Worm (Caenorhabditis elegans) whole organism, mixed stage, embryonic: Measurements from ENCODE around the gene C34C12.9.

Experiments used
- M03D4.4 ChIP-seq: sonication (generic microtip); optimal IDR thresholded peaks from 2 replicates; lab custom pipeline; 2017; ENCODE audit warnings: mild to moderate bottlenecking, missing genetic modification characterization, missing compliant biosample characterization
- drap-1 ChIP-seq: fragments of 200-800 bp; sonication (Bioruptor generic); optimal IDR thresholded peaks from 3 replicates; lab custom pipeline; 2018; ENCODE audit warnings: mild to moderate bottlenecking, missing genetic modification characterization, missing compliant biosample characterization
- flh-1 ChIP-seq: fragments of 200-800 bp; sonication (Bioruptor generic); optimal IDR thresholded peaks from 2 replicates; lab custom pipeline; 2018; ENCODE audit warnings: mild to moderate bottlenecking, missing genetic modification characterization, moderate library complexity, missing compliant biosample characterization
- lsy-2 ChIP-seq: fragments of 150-350 bp; optimal IDR thresholded peaks from 2 replicates; lab custom pipeline; 2014; ENCODE audit warnings: missing biosample characterization, missing genetic modification characterization
- mep-1 ChIP-seq: fragments of 150-350 bp; optimal IDR thresholded peaks from 2 replicates; lab custom pipeline; 2017; ENCODE audit warnings: missing biosample characterization, missing genetic modification reagents, missing genetic modification characterization, inconsistent platforms
- nhr-12 ChIP-seq: fragments of 150-350 bp; optimal IDR thresholded peaks from 2 replicates; lab custom pipeline; 2014; ENCODE audit warnings: missing biosample characterization, missing genetic modification characterization
- nhr-237 ChIP-seq: fragments of 150-350 bp; optimal IDR thresholded peaks from 2 replicates; lab custom pipeline; 2014; ENCODE audit warnings: missing biosample characterization, missing genetic modification characterization
- pha-4 ChIP-seq: fragments of 150-350 bp; optimal IDR thresholded peaks from 2 replicates; lab custom pipeline; 2018; ENCODE audit warnings: missing biosample characterization, missing genetic modification reagents, missing genetic modification characterization
- snpc-4 ChIP-seq: fragments of 150-350 bp; optimal IDR thresholded peaks from 2 replicates; lab custom pipeline; 2014; ENCODE audit warnings: missing biosample characterization, missing genetic modification characterization
- tbx-8 ChIP-seq: fragments of 200-800 bp; sonication (Bioruptor generic); optimal IDR thresholded peaks from 2 replicates; lab custom pipeline; 2018; ENCODE audit warnings: mild to moderate bottlenecking, missing genetic modification characterization, moderate library complexity, missing compliant biosample characterization
- ztf-11 ChIP-seq: fragments of 150-350 bp; optimal IDR thresholded peaks from 2 replicates; lab custom pipeline; 2014; ENCODE audit warnings: missing biosample characterization, missing genetic modification characterization

DNA sequence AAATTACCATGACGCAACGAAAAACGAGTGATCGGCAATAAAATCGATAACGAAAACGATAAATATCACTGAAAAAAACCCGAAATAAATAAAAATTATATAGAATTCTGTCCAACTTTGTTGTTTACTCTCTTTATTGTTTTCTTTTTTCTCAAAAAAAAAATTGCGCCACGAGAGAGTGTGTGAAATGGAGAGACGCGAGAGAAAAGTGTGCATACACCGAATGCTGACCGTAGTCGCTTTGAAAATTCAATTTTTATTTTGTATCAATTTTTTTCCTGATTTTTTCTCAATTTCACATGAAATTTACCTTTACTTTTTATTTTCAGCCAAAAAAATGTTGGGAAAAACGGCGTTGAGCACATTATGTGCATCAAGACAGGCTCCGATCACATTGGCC lies 34.6 kb upstream of the C34C12.9 start, which contains the start of the genes M01F1.4 and mrpl-35:
- TF ChIP-seq mep-1 (tag; lab: Kevin White, UChicago), result peak; percentile 65
- no peak for TF ChIP-seq drap-1
- peak; percentile 94 for TF ChIP-seq lsy-2 (tag; lab: Kevin White, UChicago)
- TF ChIP-seq nhr-237 (tag; lab: Kevin White, UChicago), result peak; percentile 21
- no peak for TF ChIP-seq ztf-11 (tag; lab: Kevin White, UChicago)
- TF ChIP-seq nhr-12 (tag; lab: Kevin White, UChicago), result no peak
- no peak for TF ChIP-seq tbx-8 (GFP tag; lab: Kevin White, UChicago)
- no peak for TF ChIP-seq snpc-4 (tag; lab: Kevin White, UChicago)
- no peak for TF ChIP-seq pha-4 (tag; lab: Kevin White, UChicago)
- no peak for TF ChIP-seq flh-1 (GFP tag; lab: Kevin White, UChicago)
- TF ChIP-seq M03D4.4 (tag; lab: Kevin White, UChicago), result no peak
